Fruit fly (Drosophila melanogaster) whole organism, prepupa: ENCODE results near the gene Ndc1.
A peak's percentile ranks its signal among the peaks of the same experiment; 100 is the strongest.

ENCODE experiments used
- Blimp-1 ChIP-seq: fragments of 200-800 bp; sonication (Bioruptor generic); optimal IDR thresholded peaks from 3 replicates; lab custom pipeline; 2017; ENCODE audit warnings: missing biosample characterization, missing genetic modification characterization, mild to moderate bottlenecking, moderate library complexity, missing genetic modification reagents
- CG10631 ChIP-seq: fragments of 200-800 bp; sonication (Bioruptor generic); optimal IDR thresholded peaks from 2 replicates; lab custom pipeline; 2016; ENCODE audit warnings: missing biosample characterization, missing genetic modification characterization
- CG10669 ChIP-seq: fragments of 200-800 bp; sonication (Bioruptor generic); optimal IDR thresholded peaks from 3 replicates; lab custom pipeline; 2018; ENCODE audit warnings: missing biosample characterization, mild to moderate bottlenecking, missing genetic modification characterization, moderate library complexity
- CG11902 ChIP-seq: fragments of 200-800 bp; sonication (Bioruptor generic); optimal IDR thresholded peaks from 3 replicates; lab custom pipeline; 2016; ENCODE audit warnings: missing biosample characterization, missing genetic modification characterization
- CG15336 ChIP-seq: fragments of 200-800 bp; sonication (Bioruptor generic); IDR thresholded peaks from 2 replicates; pipeline ENCODE4 v1.3.6; 2022; ENCODE audit warnings: missing biosample characterization, missing genetic modification characterization
- CG1621 ChIP-seq: fragments of 200-800 bp; sonication (Bioruptor generic); optimal IDR thresholded peaks from 3 replicates; lab custom pipeline; 2018; ENCODE audit warnings: missing biosample characterization, mild to moderate bottlenecking, missing genetic modification characterization
- CG16779 ChIP-seq: fragments of 200-800 bp; sonication (Bioruptor generic); optimal IDR thresholded peaks from 3 replicates; lab custom pipeline; 2017; ENCODE audit warnings: missing biosample characterization, mild to moderate bottlenecking, missing genetic modification characterization
- CG3032 ChIP-seq: fragments of 200-800 bp; optimal IDR thresholded peaks from 2 replicates; lab custom pipeline; 2019; ENCODE audit warnings: missing biosample characterization, mild to moderate bottlenecking, missing genetic modification characterization, moderate library complexity
- CG31627 ChIP-seq: fragments of 200-800 bp; sonication (Bioruptor generic); optimal IDR thresholded peaks from 3 replicates; lab custom pipeline; 2016; ENCODE audit warnings: missing biosample characterization, missing genetic modification characterization
- CG34406 ChIP-seq: fragments of 200-800 bp; sonication (Bioruptor generic); optimal IDR thresholded peaks from 3 replicates; lab custom pipeline; 2016; ENCODE audit warnings: missing biosample characterization, missing genetic modification characterization
- CG3919 ChIP-seq: fragments of 200-800 bp; sonication (Bioruptor generic); optimal IDR thresholded peaks from 3 replicates; lab custom pipeline; 2016; ENCODE audit warnings: missing biosample characterization, missing genetic modification characterization
- CG4318 ChIP-seq: fragments of 200-800 bp; sonication (Bioruptor generic); optimal IDR thresholded peaks from 3 replicates; lab custom pipeline; 2017; ENCODE audit warnings: missing biosample characterization, mild to moderate bottlenecking, missing genetic modification characterization
- CG6792 ChIP-seq: fragments of 200-800 bp; sonication (Bioruptor generic); optimal IDR thresholded peaks from 3 replicates; lab custom pipeline; 2016; ENCODE audit warnings: missing biosample characterization, missing genetic modification characterization
- CG6808 ChIP-seq: fragments of 200-800 bp; sonication (Bioruptor generic); optimal IDR thresholded peaks from 3 replicates; lab custom pipeline; 2017; ENCODE audit warnings: missing biosample characterization, missing genetic modification characterization, mild to moderate bottlenecking, moderate library complexity, missing genetic modification reagents
- CG6854 ChIP-seq: fragments of 200-800 bp; sonication (Bioruptor generic); optimal IDR thresholded peaks from 2 replicates; lab custom pipeline; 2017; ENCODE audit warnings: missing biosample characterization, mild to moderate bottlenecking, missing genetic modification characterization
- CG7368 ChIP-seq: fragments of 200-800 bp; sonication (Bioruptor generic); optimal IDR thresholded peaks from 3 replicates; lab custom pipeline; 2016; ENCODE audit warnings: missing biosample characterization, missing genetic modification characterization
- CG8119 ChIP-seq: fragments of 200-800 bp; sonication (Bioruptor generic); IDR thresholded peaks from 3 replicates; pipeline ENCODE4 v1.3.6; 2022; ENCODE audit warnings: missing biosample characterization, missing genetic modification characterization
- CG8319 ChIP-seq: fragments of 200-800 bp; sonication (Bioruptor generic); optimal IDR thresholded peaks from 3 replicates; lab custom pipeline; 2016; ENCODE audit warnings: missing biosample characterization, missing genetic modification characterization
- CG8632 ChIP-seq: fragments of 200-800 bp; sonication (Bioruptor generic); optimal IDR thresholded peaks from 3 replicates; lab custom pipeline; 2016; ENCODE audit warnings: missing biosample characterization, missing genetic modification characterization
- CG9139 ChIP-seq: fragments of 200-800 bp; sonication (Bioruptor generic); optimal IDR thresholded peaks from 3 replicates; lab custom pipeline; 2017; ENCODE audit warnings: missing biosample characterization, mild to moderate bottlenecking, missing genetic modification characterization
- Eip75B ChIP-seq: fragments of 200-800 bp; sonication (Bioruptor generic); optimal IDR thresholded peaks from 3 replicates; lab custom pipeline; 2016; ENCODE audit warnings: missing biosample characterization, missing genetic modification characterization
- Eip78C ChIP-seq: fragments of 200-800 bp; sonication (Bioruptor generic); peaks from one replicate; lab custom pipeline; 2016; ENCODE audit warnings: missing biosample characterization, missing genetic modification characterization
- Eip93F ChIP-seq: fragments of 200-800 bp; sonication (Bioruptor generic); optimal IDR thresholded peaks from 2 replicates; lab custom pipeline; 2016; ENCODE audit warnings: missing biosample characterization, mild to moderate bottlenecking, missing genetic modification characterization
- Ets21C ChIP-seq: fragments of 200-800 bp; sonication (Bioruptor generic); optimal IDR thresholded peaks from 3 replicates; lab custom pipeline; 2016; ENCODE audit warnings: missing biosample characterization, missing genetic modification characterization
- Ets96B ChIP-seq: fragments of 200-800 bp; optimal IDR thresholded peaks from 2 replicates; lab custom pipeline; 2019; ENCODE audit warnings: missing biosample characterization, mild to moderate bottlenecking, missing genetic modification characterization, moderate library complexity
- Gug ChIP-seq: fragments of 200-800 bp; sonication (Bioruptor generic); IDR thresholded peaks from 2 replicates; pipeline ENCODE4 v1.3.6; 2022; ENCODE audit warnings: missing biosample characterization, missing genetic modification characterization
- Hr38 ChIP-seq: sonication (Bioruptor generic); optimal IDR thresholded peaks from 2 replicates; lab custom pipeline; 2016; ENCODE audit warnings: missing biosample characterization, missing genetic modification characterization
- Hr4 ChIP-seq: fragments of 200-800 bp; sonication (Bioruptor generic); optimal IDR thresholded peaks from 3 replicates; lab custom pipeline; 2016; ENCODE audit warnings: missing biosample characterization, missing genetic modification characterization
- Lpt ChIP-seq: fragments of 200-800 bp; sonication (Bioruptor generic); optimal IDR thresholded peaks from 3 replicates; lab custom pipeline; 2016; ENCODE audit warnings: missing biosample characterization, missing genetic modification characterization
- Met ChIP-seq: fragments of 200-800 bp; sonication (Bioruptor generic); optimal IDR thresholded peaks from 3 replicates; lab custom pipeline; 2016; ENCODE audit warnings: missing biosample characterization, missing genetic modification characterization
- OdsH ChIP-seq: fragments of 200-800 bp; sonication (Bioruptor generic); optimal IDR thresholded peaks from 3 replicates; lab custom pipeline; 2016; ENCODE audit warnings: missing biosample characterization, missing genetic modification characterization
- Smox ChIP-seq: fragments of 200-800 bp; sonication (Bioruptor generic); optimal IDR thresholded peaks from 3 replicates; lab custom pipeline; 2016; ENCODE audit warnings: missing biosample characterization, missing genetic modification characterization
- Sox102F ChIP-seq: fragments of 200-800 bp; sonication (Bioruptor generic); optimal IDR thresholded peaks from 2 replicates; lab custom pipeline; 2016; ENCODE audit warnings: missing biosample characterization, mild to moderate bottlenecking, missing genetic modification characterization
- Sox15 ChIP-seq: fragments of 200-800 bp; sonication (Bioruptor generic); optimal IDR thresholded peaks from 3 replicates; lab custom pipeline; 2016; ENCODE audit warnings: missing biosample characterization, missing genetic modification characterization
- acj6 ChIP-seq: fragments of 200-800 bp; sonication (Bioruptor generic); optimal IDR thresholded peaks from 3 replicates; lab custom pipeline; 2016; ENCODE audit warnings: missing biosample characterization, missing genetic modification characterization
- dac ChIP-seq: fragments of 200-800 bp; sonication (Bioruptor generic); optimal IDR thresholded peaks from 2 replicates; lab custom pipeline; 2017; ENCODE audit warnings: missing biosample characterization, mild to moderate bottlenecking, missing genetic modification characterization
- dsx ChIP-seq: fragments of 200-800 bp; optimal IDR thresholded peaks from 3 replicates; lab custom pipeline; 2019; ENCODE audit warnings: missing biosample characterization, mild to moderate bottlenecking, missing genetic modification characterization, moderate library complexity; ENCODE audit not compliant: poor library complexity, severe bottlenecking
- eg ChIP-seq: fragments of 200-800 bp; sonication (Bioruptor generic); IDR thresholded peaks from 3 replicates; pipeline ENCODE4 v1.3.6; 2022; ENCODE audit warnings: missing biosample characterization, missing genetic modification characterization
- esn ChIP-seq: fragments of 200-800 bp; sonication (Bioruptor generic); optimal IDR thresholded peaks from 2 replicates; lab custom pipeline; 2016; ENCODE audit warnings: missing biosample characterization, mild to moderate bottlenecking, missing genetic modification characterization, moderate library complexity
- fkh ChIP-seq: fragments of 200-800 bp; sonication (Bioruptor generic); optimal IDR thresholded peaks from 3 replicates; lab custom pipeline; 2017; ENCODE audit warnings: missing biosample characterization, mild to moderate bottlenecking, missing genetic modification characterization, moderate library complexity
- net ChIP-seq: fragments of 200-800 bp; sonication (Bioruptor generic); optimal IDR thresholded peaks from 3 replicates; lab custom pipeline; 2016; ENCODE audit warnings: missing biosample characterization, missing genetic modification characterization
- pdm3 ChIP-seq: fragments of 200-800 bp; sonication (Bioruptor generic); optimal IDR thresholded peaks from 3 replicates; lab custom pipeline; 2016; ENCODE audit warnings: missing biosample characterization, missing genetic modification characterization
- salr ChIP-seq, 2 experiments: fragments of 200-800 bp; sonication (Bioruptor generic); optimal IDR thresholded peaks; 3 replicates each; lab custom pipeline; 2016 to 2018; ENCODE audit warnings: missing biosample characterization in 2 of 2, missing genetic modification characterization in 2 of 2, mild to moderate bottlenecking in 1 of 2
- ss ChIP-seq, 2 experiments: fragments of 200-800 bp; sonication (Bioruptor generic); optimal IDR thresholded peaks; 2 replicates in 1 of 2; 3 replicates in 1 of 2; lab custom pipeline; 2017 to 2018; ENCODE audit warnings: mild to moderate bottlenecking in 2 of 2, missing biosample characterization in 2 of 2, missing genetic modification characterization in 2 of 2, moderate library complexity in 1 of 2
- svp ChIP-seq: fragments of 200-800 bp; sonication (Bioruptor generic); peaks from one replicate; lab custom pipeline; 2016; ENCODE audit warnings: missing biosample characterization, missing genetic modification characterization
- topi ChIP-seq: fragments of 200-800 bp; sonication (Bioruptor generic); optimal IDR thresholded peaks from 3 replicates; lab custom pipeline; 2016; ENCODE audit warnings: missing biosample characterization, missing genetic modification characterization
- vri ChIP-seq: fragments of 200-800 bp; sonication (Bioruptor generic); optimal IDR thresholded peaks from 3 replicates; lab custom pipeline; 2016; ENCODE audit warnings: missing biosample characterization, mild to moderate bottlenecking, missing genetic modification characterization

The Ndc1 gene

DNA sequence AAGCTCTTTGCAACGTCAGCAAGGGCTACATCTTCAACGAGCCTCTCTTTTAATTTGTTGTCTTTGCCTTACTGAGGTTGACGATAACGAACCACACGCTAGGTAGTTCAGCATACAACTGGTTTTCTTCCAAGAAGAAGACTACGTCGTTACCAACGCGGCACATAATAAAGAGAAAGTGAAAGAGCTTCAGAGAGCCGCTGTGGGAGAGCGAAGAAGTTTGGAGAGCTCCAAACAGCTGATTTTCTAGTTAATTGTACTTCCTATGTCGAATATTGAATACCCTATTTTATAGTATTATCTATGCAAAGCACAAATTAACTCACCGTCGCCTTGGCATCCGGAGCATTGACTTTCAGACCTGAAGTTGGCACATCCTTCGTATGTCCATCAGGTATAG, 31.2 kb downstream of the Ndc1 start (continued):
- peak; percentile 17 for TF ChIP-seq Sox102F (GFP tag; lab: Kevin White, UChicago)
- no peak for TF ChIP-seq CG11902 (GFP tag; lab: Kevin White, UChicago)
- TF ChIP-seq salr (GFP tag; optimal IDR thresholded peaks at IDR 0.05; lab: Kevin White, UChicago): no peak
- peak; percentile 57 for TF ChIP-seq dsx (GFP tag; lab: Kevin White, UChicago)
- peak; percentile 81 for TF ChIP-seq Eip78C (GFP tag; lab: Kevin White, UChicago)
- no peak for TF ChIP-seq Met (GFP tag; lab: Kevin White, UChicago)
- no peak for TF ChIP-seq CG7368
- peak; percentile 41 for TF ChIP-seq CG3919 (GFP tag; lab: Kevin White, UChicago)
- peak; percentile 55; the same call in 1 of the 2 replicates for TF ChIP-seq CG15336 (GFP tag; lab: Robert Waterston, UW)
- TF ChIP-seq Blimp-1 (GFP tag; lab: Kevin White, UChicago): peak; percentile 90
- TF ChIP-seq esn (GFP tag; lab: Kevin White, UChicago): peak; percentile 23
- no peak for TF ChIP-seq CG8632
- TF ChIP-seq svp: peak; percentile 46
- no peak for TF ChIP-seq CG3032 (tag; lab: Kevin White, UChicago)
- no peak for TF ChIP-seq CG16779 (tag; lab: Kevin White, UChicago)
- TF ChIP-seq CG8319 (GFP tag; lab: Kevin White, UChicago): no peak

DNA sequence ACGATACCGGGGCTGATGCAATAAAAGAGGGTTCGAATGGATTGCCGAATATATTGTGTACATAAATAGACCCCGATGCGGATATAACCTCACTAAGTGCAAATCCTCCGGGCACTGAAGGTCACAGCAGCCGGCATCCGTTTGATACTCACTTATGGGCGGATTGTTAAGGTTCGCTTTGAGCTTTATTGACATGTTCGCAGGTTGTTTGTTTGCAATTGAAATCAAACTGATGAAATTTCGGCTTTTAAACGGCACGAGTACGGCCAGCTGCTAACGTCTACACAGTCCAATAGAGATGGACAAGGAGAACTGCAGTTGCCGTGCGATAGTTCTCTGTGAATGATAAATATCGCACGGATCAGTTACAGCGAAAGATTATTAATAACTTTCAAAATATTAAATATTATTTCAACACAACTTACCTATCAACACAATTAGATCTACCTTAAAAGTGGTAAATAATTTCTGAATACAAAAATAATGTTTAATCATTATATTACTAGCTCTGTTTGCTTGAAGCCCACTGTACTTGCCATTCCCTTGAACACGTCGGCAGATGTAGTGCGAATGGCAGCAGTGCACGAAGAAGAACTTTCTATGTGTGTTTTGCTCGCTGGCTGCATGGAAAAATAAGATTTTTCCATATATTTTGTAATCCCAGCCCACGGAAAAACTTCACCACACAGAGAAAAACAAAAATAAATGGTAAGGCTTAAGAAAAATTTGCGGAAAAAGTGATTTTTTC, 34.1 kb downstream of the Ndc1 start, which contains the start of the genes GluProRS and AP-1sigma:
Gene GluProRS, minus strand, starts transcription at position 301 of the 748 bp plus-strand sequence.
Gene AP-1sigma, plus strand, starts transcription at position 561 of the 748 bp plus-strand sequence.
- peak; percentile 80 for TF ChIP-seq fkh (GFP tag; lab: Kevin White, UChicago)
- peak; percentile 74 for TF ChIP-seq vri (GFP tag; lab: Kevin White, UChicago)
- TF ChIP-seq CG6854 (GFP tag; lab: Kevin White, UChicago): no peak
- peak; percentile 87 for TF ChIP-seq CG3919 (GFP tag; lab: Kevin White, UChicago)
- peak; percentile 81 for TF ChIP-seq CG10669
- TF ChIP-seq Gug (GFP tag; lab: Robert Waterston, UW): peak; percentile 90
- TF ChIP-seq net: peak; percentile 82
- peak; percentile 91 for TF ChIP-seq acj6 (GFP tag; lab: Kevin White, UChicago)
- peak; percentile 88 for TF ChIP-seq Smox
- peak; percentile 82 for TF ChIP-seq Ets96B (tag; lab: Kevin White, UChicago)
- peak; percentile 66 for TF ChIP-seq CG1621 (tag; lab: Kevin White, UChicago)
- peak in 1 of 2 experiments; percentile 76 for TF ChIP-seq salr (GFP tag; optimal IDR thresholded peaks at IDR 0.05; lab: Kevin White, UChicago)
- TF ChIP-seq Ets21C: peak; percentile 87
- peak; percentile 77 for TF ChIP-seq CG4318 (GFP tag; lab: Kevin White, UChicago)
- peak; percentile 87 for TF ChIP-seq Hr4 (GFP tag; lab: Kevin White, UChicago)
- TF ChIP-seq CG7368: peak; percentile 76
- TF ChIP-seq dsx (GFP tag; lab: Kevin White, UChicago): peak; percentile 76
- TF ChIP-seq CG6808 (GFP tag; lab: Kevin White, UChicago): peak; percentile 67
- TF ChIP-seq ss (GFP tag; optimal IDR thresholded peaks at IDR 0.05; lab: Kevin White, UChicago): peak; percentile 20 to 65
- peak; percentile 90 for TF ChIP-seq CG8119 (GFP tag; lab: Robert Waterston, UW)
- TF ChIP-seq Hr38 (GFP tag; lab: Kevin White, UChicago): no peak
- TF ChIP-seq CG31627 (GFP tag; lab: Kevin White, UChicago): peak; percentile 91
- TF ChIP-seq pdm3 (GFP tag; lab: Kevin White, UChicago): peak; percentile 90
- peak; percentile 57 for TF ChIP-seq Eip93F
- TF ChIP-seq CG6792 (GFP tag; lab: Kevin White, UChicago): peak; percentile 83
- peak; percentile 92 for TF ChIP-seq CG10631 (GFP tag; lab: Kevin White, UChicago)
- peak; percentile 79 for TF ChIP-seq CG8319 (GFP tag; lab: Kevin White, UChicago)
- peak; percentile 65 for TF ChIP-seq CG34406
- TF ChIP-seq topi (GFP tag; lab: Kevin White, UChicago): peak; percentile 87
- TF ChIP-seq esn (GFP tag; lab: Kevin White, UChicago): peak; percentile 93
- peak; percentile 92 for TF ChIP-seq OdsH
- peak; percentile 87 for TF ChIP-seq Eip75B (GFP tag; lab: Kevin White, UChicago)
- peak; percentile 82 for TF ChIP-seq Sox102F (GFP tag; lab: Kevin White, UChicago)
- peak; percentile 57 for TF ChIP-seq dac (GFP tag; lab: Kevin White, UChicago)
- TF ChIP-seq CG16779 (tag; lab: Kevin White, UChicago): no peak
- peak; percentile 81 for TF ChIP-seq Sox15 (GFP tag; lab: Kevin White, UChicago)
- peak; percentile 90 for TF ChIP-seq CG15336 (GFP tag; lab: Robert Waterston, UW)
- TF ChIP-seq Lpt (GFP tag; lab: Kevin White, UChicago): peak; percentile 62
- peak; percentile 97 for TF ChIP-seq eg
- no peak for TF ChIP-seq CG9139
